Fruit fly (Drosophila melanogaster) whole organism, embryonic: Measurements from ENCODE around the gene CG4004.
A peak's percentile ranks its signal among the peaks of the same experiment; 100 is the strongest.

ENCODE experiments used
- CG10366 ChIP-seq: fragments of 200-800 bp; sonication (Bioruptor generic); IDR thresholded peaks from 2 replicates; pipeline ENCODE4 v1.3.6; 2022; ENCODE audit warnings: missing biosample characterization, missing genetic modification characterization
- CG11247 ChIP-seq: fragments of 200-800 bp; sonication (Bioruptor generic); IDR thresholded peaks from 2 replicates; pipeline ENCODE4 v1.3.6; 2022; ENCODE audit warnings: missing biosample characterization, missing genetic modification characterization
- CG12155 ChIP-seq: fragments of 200-800 bp; sonication (Bioruptor generic); optimal IDR thresholded peaks from 3 replicates; lab custom pipeline; 2016; ENCODE audit warnings: missing biosample characterization, missing genetic modification characterization
- CG13287 ChIP-seq: fragments of 200-800 bp; sonication (Bioruptor generic); IDR thresholded peaks from 2 replicates; pipeline ENCODE4 v1.3.6; 2022; ENCODE audit warnings: missing biosample characterization, missing genetic modification characterization; ENCODE audit not compliant: partially characterized antibody
- CG14050 ChIP-seq: fragments of 200-800 bp; sonication (Bioruptor generic); IDR thresholded peaks from 3 replicates; pipeline ENCODE4 v1.3.6; 2022; ENCODE audit warnings: missing biosample characterization, missing genetic modification characterization
- CG1529 ChIP-seq: fragments of 200-800 bp; sonication (Bioruptor generic); optimal IDR thresholded peaks from 3 replicates; lab custom pipeline; 2018; ENCODE audit warnings: missing biosample characterization, missing genetic modification characterization
- CG16779 ChIP-seq: fragments of 200-800 bp; sonication (Bioruptor generic); IDR thresholded peaks from 2 replicates; pipeline ENCODE4 v1.3.6; 2022; ENCODE audit warnings: missing biosample characterization, missing genetic modification characterization
- CG17385 ChIP-seq: fragments of 200-800 bp; sonication (Bioruptor generic); optimal IDR thresholded peaks from 3 replicates; lab custom pipeline; 2018; ENCODE audit warnings: missing biosample characterization, mild to moderate bottlenecking, missing genetic modification characterization
- CG17612 ChIP-seq: fragments of 200-800 bp; sonication (Bioruptor generic); IDR thresholded peaks from 2 replicates; pipeline ENCODE4 v1.3.6; 2022; ENCODE audit warnings: missing biosample characterization, missing genetic modification characterization
- CG18764 ChIP-seq: fragments of 200-800 bp; sonication (Bioruptor generic); optimal IDR thresholded peaks from 3 replicates; lab custom pipeline; 2016; ENCODE audit warnings: missing biosample characterization, missing genetic modification characterization
- CG2199 ChIP-seq: fragments of 200-800 bp; sonication (Bioruptor generic); IDR thresholded peaks from 3 replicates; pipeline ENCODE4 v1.3.6; 2022; ENCODE audit warnings: missing biosample characterization, missing genetic modification characterization
- CG32767 ChIP-seq: fragments of 200-800 bp; sonication (Bioruptor generic); IDR thresholded peaks from 2 replicates; pipeline ENCODE4 v1.3.6; 2022; ENCODE audit warnings: missing biosample characterization, missing genetic modification characterization
- CG4404 ChIP-seq: fragments of 200-800 bp; sonication (Bioruptor generic); IDR thresholded peaks from 2 replicates; pipeline ENCODE4 v1.3.6; 2022; ENCODE audit warnings: missing biosample characterization, missing genetic modification characterization
- CG7963 ChIP-seq: fragments of 200-800 bp; sonication (Bioruptor generic); IDR thresholded peaks from 3 replicates; pipeline ENCODE4 v1.3.6; 2022; ENCODE audit warnings: missing biosample characterization, missing genetic modification characterization; ENCODE audit not compliant: partially characterized antibody
- CG7987 ChIP-seq: fragments of 200-800 bp; sonication (Bioruptor generic); optimal IDR thresholded peaks from 2 replicates; lab custom pipeline; 2018; ENCODE audit warnings: missing biosample characterization, mild to moderate bottlenecking, missing genetic modification characterization, moderate library complexity
- CG8089 ChIP-seq: fragments of 200-800 bp; sonication (Bioruptor generic); optimal IDR thresholded peaks from 3 replicates; lab custom pipeline; 2016; ENCODE audit warnings: missing biosample characterization, missing genetic modification characterization
- CG9797 ChIP-seq: fragments of 200-800 bp; sonication (Bioruptor generic); optimal IDR thresholded peaks from 3 replicates; lab custom pipeline; 2018; ENCODE audit warnings: missing biosample characterization, mild to moderate bottlenecking, missing genetic modification characterization
- CHES-1-like ChIP-seq: fragments of 200-800 bp; sonication (Bioruptor generic); optimal IDR thresholded peaks from 2 replicates; lab custom pipeline; 2016; ENCODE audit warnings: missing biosample characterization, missing genetic modification characterization
- E2f2 ChIP-seq: fragments of 200-800 bp; sonication (Bioruptor generic); IDR thresholded peaks from 2 replicates; pipeline ENCODE4 v1.3.6; 2022; ENCODE audit warnings: missing biosample characterization, missing genetic modification characterization
- Ets97D ChIP-seq: fragments of 200-800 bp; sonication (Bioruptor generic); optimal IDR thresholded peaks from 3 replicates; lab custom pipeline; 2016; ENCODE audit warnings: missing biosample characterization, missing genetic modification characterization
- H2.0 ChIP-seq: fragments of 200-800 bp; sonication (Bioruptor generic); IDR thresholded peaks from 2 replicates; pipeline ENCODE4 v1.3.6; 2022; ENCODE audit warnings: missing biosample characterization, missing genetic modification characterization
- Hr51 ChIP-seq, 2 experiments: fragments of 200-800 bp; sonication (Bioruptor generic); optimal IDR thresholded peaks; 2 replicates in 1 of 2; 3 replicates in 1 of 2; lab custom pipeline; 2016 to 2018; ENCODE audit warnings: missing biosample characterization in 2 of 2, missing genetic modification characterization in 2 of 2, mild to moderate bottlenecking in 1 of 2, moderate library complexity in 1 of 2
- Hr78 ChIP-seq, 2 experiments: fragments of 200-800 bp in 1 of 2; fragments of >200 bp in 1 of 2; sonication (Bioruptor generic) in 1 of 2; optimal IDR thresholded peaks; 2 replicates each; lab custom pipeline; 2017 to 2019; ENCODE audit warnings: missing biosample characterization in 2 of 2, missing genetic modification characterization in 2 of 2, mild to moderate bottlenecking in 1 of 2, moderate library complexity in 1 of 2
- Meics ChIP-seq: fragments of 200-800 bp; sonication (Bioruptor generic); optimal IDR thresholded peaks from 2 replicates; lab custom pipeline; 2017; ENCODE audit warnings: missing biosample characterization, mild to moderate bottlenecking, missing genetic modification characterization
- Nf-YA ChIP-seq: fragments of 200-800 bp; sonication (Bioruptor generic); IDR thresholded peaks from 2 replicates; pipeline ENCODE4 v1.3.6; 2022; ENCODE audit warnings: missing biosample characterization, missing genetic modification characterization
- Nf-YB ChIP-seq: fragments of 200-800 bp; sonication (Bioruptor generic); optimal IDR thresholded peaks from 3 replicates; lab custom pipeline; 2019; ENCODE audit warnings: missing biosample characterization, mild to moderate bottlenecking, missing genetic modification characterization, moderate library complexity
- Opbp ChIP-seq: fragments of 200-800 bp; sonication (Bioruptor generic); IDR thresholded peaks from 3 replicates; pipeline ENCODE4 v1.3.6; 2022; ENCODE audit warnings: missing biosample characterization, missing genetic modification characterization; ENCODE audit not compliant: partially characterized antibody
- Scr ChIP-seq: fragments of 200-800 bp; sonication (Bioruptor generic); IDR thresholded peaks from 2 replicates; pipeline ENCODE4 v1.3.6; 2022; ENCODE audit warnings: missing biosample characterization, missing genetic modification characterization; ENCODE audit not compliant: partially characterized antibody
- Spps ChIP-seq: fragments of 200-800 bp; sonication (Bioruptor generic); optimal IDR thresholded peaks from 2 replicates; lab custom pipeline; 2018; ENCODE audit warnings: missing biosample characterization, mild to moderate bottlenecking, missing genetic modification characterization
- az2 ChIP-seq: fragments of 200-800 bp; sonication (Bioruptor generic); optimal IDR thresholded peaks from 3 replicates; lab custom pipeline; 2016; ENCODE audit warnings: missing biosample characterization, missing genetic modification characterization
- cwo ChIP-seq: fragments of 200-800 bp; sonication (Bioruptor generic); optimal IDR thresholded peaks from 3 replicates; lab custom pipeline; 2017; ENCODE audit warnings: missing biosample characterization, missing genetic modification characterization, mild to moderate bottlenecking, moderate library complexity, missing genetic modification reagents
- da ChIP-seq: fragments of 200-800 bp; sonication (Bioruptor generic); optimal IDR thresholded peaks from 2 replicates; lab custom pipeline; 2016; ENCODE audit warnings: missing biosample characterization, missing genetic modification characterization
- dimm ChIP-seq: fragments of 200-800 bp; sonication (Bioruptor generic); IDR thresholded peaks from 2 replicates; pipeline ENCODE4 v1.3.6; 2022; ENCODE audit warnings: missing biosample characterization, missing genetic modification characterization
- ewg ChIP-seq: fragments of 200-800 bp; sonication (Bioruptor generic); optimal IDR thresholded peaks from 3 replicates; lab custom pipeline; 2017; ENCODE audit warnings: mild to moderate bottlenecking, missing biosample characterization, missing genetic modification reagents, missing genetic modification characterization
- gfzf ChIP-seq: fragments of 200-800 bp; sonication (Bioruptor generic); optimal IDR thresholded peaks from 2 replicates; lab custom pipeline; 2016; ENCODE audit warnings: missing biosample characterization, mild to moderate bottlenecking, missing genetic modification characterization, moderate library complexity
- gt ChIP-seq: fragments of 200-800 bp; sonication (Bioruptor generic); IDR thresholded peaks from 2 replicates; pipeline ENCODE4 v1.3.6; 2022; ENCODE audit warnings: missing biosample characterization, missing genetic modification characterization
- klu ChIP-seq: fragments of 200-800 bp; sonication (Bioruptor generic); IDR thresholded peaks from 2 replicates; pipeline ENCODE4 v1.3.6; 2022; ENCODE audit warnings: missing biosample characterization, missing genetic modification characterization
- pan ChIP-seq, 4 experiments: fragments of >200 bp in 3 of 4; fragments of 200-800 bp in 1 of 4; sonication (Bioruptor generic) in 1 of 4; optimal IDR thresholded peaks in 3 of 4; IDR thresholded peaks in 1 of 4; 2 replicates each; pipeline versions ENCODE4 v1.3.6 to Lab custom; 2017 to 2022; ENCODE audit warnings: missing biosample characterization in 2 of 4, missing genetic modification characterization in 2 of 4, mixed read lengths in 1 of 4
- pros ChIP-seq: fragments of 200-800 bp; sonication (Bioruptor generic); optimal IDR thresholded peaks from 3 replicates; lab custom pipeline; 2019; ENCODE audit warnings: missing biosample characterization, mild to moderate bottlenecking, missing genetic modification characterization, moderate library complexity
- psq ChIP-seq: fragments of 200-800 bp; sonication (Bioruptor generic); optimal IDR thresholded peaks from 2 replicates; lab custom pipeline; 2017; ENCODE audit warnings: missing biosample characterization, missing genetic modification characterization
- ranshi ChIP-seq: fragments of 200-800 bp; sonication (Bioruptor generic); IDR thresholded peaks from 2 replicates; pipeline ENCODE4 v1.3.6; 2022; ENCODE audit warnings: missing biosample characterization, missing genetic modification characterization
- run ChIP-seq: fragments of 200-800 bp; sonication (Bioruptor generic); optimal IDR thresholded peaks from 3 replicates; lab custom pipeline; 2018; ENCODE audit warnings: missing biosample characterization, mild to moderate bottlenecking, missing genetic modification characterization
- slp2 ChIP-seq: fragments of 200-800 bp; sonication (Bioruptor generic); optimal IDR thresholded peaks from 2 replicates; lab custom pipeline; 2016; ENCODE audit warnings: missing biosample characterization, missing genetic modification characterization
- ssp ChIP-seq: fragments of 200-800 bp; sonication (Bioruptor generic); IDR thresholded peaks from 2 replicates; pipeline ENCODE4 v1.3.6; 2022; ENCODE audit warnings: missing biosample characterization, missing genetic modification characterization
- vnd ChIP-seq: fragments of 200-800 bp; sonication (Bioruptor generic); IDR thresholded peaks from 3 replicates; pipeline ENCODE4 v1.3.6; 2022; ENCODE audit warnings: missing biosample characterization, missing genetic modification characterization; ENCODE audit not compliant: partially characterized antibody
- wor ChIP-seq: fragments of 200-800 bp; sonication (Bioruptor generic); IDR thresholded peaks from 2 replicates; pipeline ENCODE4 v1.3.6; 2022; ENCODE audit warnings: missing biosample characterization, missing genetic modification characterization
- zfh1 ChIP-seq: fragments of 200-800 bp; sonication (Bioruptor generic); IDR thresholded peaks from 3 replicates; pipeline ENCODE4 v1.3.6; 2022; ENCODE audit warnings: missing biosample characterization, missing genetic modification characterization
- zfh2 ChIP-seq: fragments of 200-800 bp; sonication (Bioruptor generic); optimal IDR thresholded peaks from 2 replicates; lab custom pipeline; 2016; ENCODE audit warnings: missing biosample characterization, missing genetic modification characterization

CG4004 gene

dm6 chrX:12734710-12735462 is 9.1 kb upstream of the CG4004 start (continued):
- TF ChIP-seq E2f2 (GFP tag; lab: Robert Waterston, UW), result peak; percentile 64
- peak; percentile 84 for TF ChIP-seq run (tag; lab: Kevin White, UChicago)
- TF ChIP-seq CG4404, result peak; percentile 88
- TF ChIP-seq CG8089 (GFP tag; lab: Kevin White, UChicago), result no peak
- peak; percentile 95 for TF ChIP-seq CG17385 (GFP tag; lab: Kevin White, UChicago)
- TF ChIP-seq Hr51 (GFP tag; optimal IDR thresholded peaks at IDR 0.05; lab: Kevin White, UChicago), result peak in 1 of 2 experiments; percentile 94
- peak; percentile 78 for TF ChIP-seq az2 (GFP tag; lab: Kevin White, UChicago)
- TF ChIP-seq CG13287 (GFP tag; lab: Robert Waterston, UW), result no peak
- peak in 1 of 2 experiments; percentile 65 for TF ChIP-seq Hr78 (GFP tag; optimal IDR thresholded peaks at IDR 0.05; lab: Kevin White, UChicago)
- peak; percentile 82 for TF ChIP-seq ssp
- peak; percentile 81 for TF ChIP-seq CG14050 (GFP tag; lab: Robert Waterston, UW)
- TF ChIP-seq Meics, result peak; percentile 92
- TF ChIP-seq vnd (GFP tag; lab: Robert Waterston, UW), result no peak
- TF ChIP-seq H2.0 (GFP tag; lab: Robert Waterston, UW), result peak; percentile 75; the same call in 1 of the 2 replicates
- peak; percentile 74 for TF ChIP-seq CG12155
- no peak for TF ChIP-seq Opbp (GFP tag; lab: Robert Waterston, UW)
- TF ChIP-seq Ets97D (GFP tag; lab: Kevin White, UChicago), result no peak
- peak; percentile 71 for TF ChIP-seq dimm (GFP tag; lab: Robert Waterston, UW)
- TF ChIP-seq CG7987 (GFP tag; lab: Kevin White, UChicago), result peak; percentile 53
- no peak for TF ChIP-seq da (GFP tag; lab: Kevin White, UChicago)
- peak; percentile 89 for TF ChIP-seq cwo (GFP tag; lab: Kevin White, UChicago)
- peak; percentile 70 for TF ChIP-seq Nf-YA (GFP tag; lab: Robert Waterston, UW)
- 0 out of 2 replicates have a peak, but pooled peaks have one; percentile 22 for TF ChIP-seq Scr (GFP tag; lab: Robert Waterston, UW)
- no peak for TF ChIP-seq CG9797
- TF ChIP-seq klu (GFP tag; lab: Robert Waterston, UW), result peak; percentile 87
- TF ChIP-seq gt (GFP tag; lab: Robert Waterston, UW), result peak; percentile 65; the same call in 1 of the 2 replicates
- no peak for TF ChIP-seq zfh2 (GFP tag; lab: Kevin White, UChicago)
- TF ChIP-seq CG7963, result no peak
- TF ChIP-seq slp2 (GFP tag; lab: Kevin White, UChicago), result no peak
- TF ChIP-seq Nf-YB, result peak; percentile 70
- no peak; the same call in none of the 3 replicates for TF ChIP-seq CG2199 (GFP tag; lab: Robert Waterston, UW)
- no peak for TF ChIP-seq CG16779
- TF ChIP-seq CG32767, result peak; percentile 78
- TF ChIP-seq psq (GFP tag; lab: Kevin White, UChicago), result peak; percentile 89
- peak; percentile 80 for TF ChIP-seq wor
- TF ChIP-seq CG10366 (GFP tag; lab: Robert Waterston, UW), result peak; percentile 80
- TF ChIP-seq gfzf, result no peak
- TF ChIP-seq CHES-1-like (GFP tag; lab: Kevin White, UChicago), result no peak
- TF ChIP-seq CG11247 (GFP tag; lab: Robert Waterston, UW), result peak; percentile 84; the same call in 1 of the 2 replicates
- TF ChIP-seq CG17612 (GFP tag; lab: Robert Waterston, UW), result peak; percentile 27; the same call in 1 of the 2 replicates
- TF ChIP-seq CG18764 (GFP tag; lab: Kevin White, UChicago), result peak; percentile 66
- peak; percentile 43 for TF ChIP-seq CG1529
- peak; percentile 99 for TF ChIP-seq pros
- peak; percentile 17 for TF ChIP-seq ewg (GFP tag; lab: Kevin White, UChicago)
- no peak for TF ChIP-seq pan (optimal IDR thresholded peaks at IDR 0.05; lab: Kevin White, UChicago)
- peak in 1 of 2 experiments; percentile 90 for TF ChIP-seq pan (GFP tag; optimal IDR thresholded peaks at IDR 0.05 in 1 of 2, IDR thresholded peaks at IDR 0.05 in 1 of 2)
- peak; percentile 88 for TF ChIP-seq ranshi
- TF ChIP-seq zfh1 (GFP tag; lab: Robert Waterston, UW), result peak; percentile 81
- TF ChIP-seq Spps (tag; lab: Kevin White, UChicago), result peak; percentile 80
